Worm (Caenorhabditis elegans) whole organism, late embryonic: Measurements from ENCODE around the gene F53C3.7.

Experiments
- ceh-14 ChIP-seq: sonication (generic microtip); optimal IDR thresholded peaks from 2 replicates; lab custom pipeline; 2016; ENCODE audit warnings: missing genotype, missing genetic modification characterization, missing compliant biosample characterization
- mec-3 ChIP-seq: sonication (generic microtip); optimal IDR thresholded peaks from 2 replicates; lab custom pipeline; 2016; ENCODE audit warnings: borderline replicate concordance, missing genetic modification characterization, missing compliant biosample characterization
- nhr-232 ChIP-seq: sonication (generic microtip); optimal IDR thresholded peaks from 2 replicates; lab custom pipeline; 2016; ENCODE audit warnings: missing genetic modification characterization, missing compliant biosample characterization
- pag-3 ChIP-seq: sonication (generic microtip); optimal IDR thresholded peaks from 2 replicates; lab custom pipeline; 2016; ENCODE audit warnings: missing compliant biosample characterization, missing genetic modification characterization, borderline replicate concordance
- pha-4 ChIP-seq: fragments of 150-350 bp; optimal IDR thresholded peaks from 2 replicates; lab custom pipeline; 2018; ENCODE audit warnings: missing biosample characterization, missing genetic modification reagents, missing genetic modification characterization

ce11 chrII:3931825-3932224, 37.0 kb downstream of the F53C3.7 start:
- TF ChIP-seq pag-3 (no peak), mec-3 (tag; lab: Kevin White, UChicago) (no peak), ceh-14 (tag; lab: Kevin White, UChicago) (no peak), nhr-232 (tag; lab: Kevin White, UChicago) (no peak), pha-4 (tag; lab: Kevin White, UChicago) (no peak)
